Worm (Caenorhabditis elegans): Measurements from ENCODE around the gene ehs-1.

The ehs-1 gene

DNA sequence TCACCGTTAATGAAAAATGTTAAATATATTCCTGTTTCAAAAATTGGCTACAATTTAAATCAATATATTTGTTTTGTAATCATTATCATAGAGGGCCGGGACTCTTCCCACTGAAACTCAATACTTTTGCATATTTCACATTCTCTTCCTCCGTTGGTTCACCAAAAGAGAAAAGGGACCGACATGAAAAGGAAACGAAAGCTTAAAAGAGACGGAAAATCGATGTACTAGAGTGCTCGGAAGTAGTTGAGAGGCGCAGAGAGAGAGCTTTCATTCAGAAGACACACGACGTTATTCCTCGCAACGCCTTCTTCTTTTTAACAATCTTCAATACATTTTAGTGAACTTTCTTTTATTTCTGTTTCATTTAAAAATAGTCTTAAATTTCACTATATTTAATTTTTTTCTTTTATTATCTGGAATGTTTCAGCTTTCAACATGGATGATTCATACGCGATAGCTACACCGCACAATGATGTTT is at the start of gene ehs-1:
ehs-1 (plus strand) TSS at position 431 of the 481 bp plus-strand sequence.
- TF ChIP-seq him-1 (tag; optimal IDR thresholded peaks at IDR 0.05) (no peak), dao-5 (tag; optimal IDR thresholded peaks at IDR 0.05) (no peak), W03F9.2 (tag; optimal IDR thresholded peaks at IDR 0.05) (no peak)

DNA sequence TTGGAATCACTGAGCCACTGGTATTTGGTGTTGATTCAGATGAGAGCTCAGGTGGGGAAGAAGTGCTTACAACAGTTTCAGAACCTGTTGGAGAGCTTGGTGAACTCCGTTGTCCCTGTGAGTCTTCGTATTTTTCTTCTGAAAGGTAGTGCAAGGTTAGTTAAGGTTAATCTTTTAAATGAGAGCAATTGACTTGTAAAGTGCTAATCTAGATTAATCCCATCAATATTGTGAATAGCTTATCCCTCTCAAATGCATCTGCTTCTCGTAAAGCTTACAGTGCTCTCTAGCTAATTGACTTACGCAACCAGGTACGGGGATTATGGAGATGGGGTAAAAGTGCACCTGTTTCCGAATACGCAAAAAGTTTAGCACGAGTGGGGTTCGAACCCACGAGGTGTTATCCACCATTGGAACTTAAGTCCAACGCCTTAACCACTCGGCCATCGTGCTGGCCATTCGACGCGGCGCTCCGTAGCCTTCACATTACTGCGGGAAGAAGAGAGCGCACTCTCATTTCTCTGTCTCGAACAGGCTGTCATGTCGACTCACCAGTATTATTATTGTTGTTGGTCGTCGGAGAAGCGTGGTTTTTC is 47.9 kb upstream of the ehs-1 start:
- TF ChIP-seq him-1 (tag; optimal IDR thresholded peaks at IDR 0.05): peak; percentile 28
- TF ChIP-seq dao-5 (tag; optimal IDR thresholded peaks at IDR 0.05): no peak

DNA sequence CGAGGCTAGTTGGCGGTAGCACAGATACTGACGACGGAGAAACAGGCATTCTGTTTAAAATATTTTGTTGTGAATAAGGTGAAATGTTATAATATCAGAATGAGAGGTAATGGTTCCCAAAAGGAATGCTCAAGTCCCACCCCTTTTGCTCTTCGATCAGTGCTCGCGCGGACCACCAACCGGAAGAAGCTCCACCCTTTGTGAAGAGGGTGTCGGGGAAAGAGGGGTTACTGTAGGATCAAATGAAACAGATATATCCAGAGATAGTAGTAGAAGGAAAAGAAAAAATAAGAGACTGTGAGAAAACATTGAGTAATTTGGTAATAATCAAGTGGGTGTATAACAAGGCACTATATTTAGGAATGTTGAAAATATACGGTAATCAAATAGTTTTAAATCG is 46.4 kb upstream of the ehs-1 start, which contains the start of the genes dmd-5 and F10C1.1:
dmd-5 (minus strand) TSS at position 101 of the 400 bp plus-strand sequence.
F10C1.1 (plus strand) TSS at position 110 of the 400 bp plus-strand sequence.
- TF ChIP-seq W03F9.2 (tag; optimal IDR thresholded peaks at IDR 0.05): no peak

DNA sequence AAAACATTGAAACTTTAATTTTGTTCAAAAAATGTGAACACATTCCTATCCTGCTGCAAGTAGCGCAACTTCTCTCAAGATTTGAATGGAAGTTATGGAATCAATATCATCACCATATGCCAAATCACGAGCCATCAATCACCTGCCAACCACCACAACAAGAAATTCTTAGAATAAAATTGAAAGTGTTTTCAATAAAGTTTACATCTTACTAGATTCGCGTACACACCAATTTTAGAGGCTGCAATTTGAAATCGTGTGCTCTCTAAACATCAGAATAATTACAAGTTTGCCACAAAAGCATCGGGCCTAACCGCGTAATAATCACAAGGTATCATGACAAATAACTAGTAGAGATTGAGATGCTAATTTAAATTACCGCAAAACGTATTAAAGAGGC is 45.6 kb upstream of the ehs-1 start:
- no peak for TF ChIP-seq W03F9.2 (tag; optimal IDR thresholded peaks at IDR 0.05)
- no peak for TF ChIP-seq him-1 (tag; optimal IDR thresholded peaks at IDR 0.05)
- no peak for TF ChIP-seq dao-5 (tag; optimal IDR thresholded peaks at IDR 0.05)

DNA sequence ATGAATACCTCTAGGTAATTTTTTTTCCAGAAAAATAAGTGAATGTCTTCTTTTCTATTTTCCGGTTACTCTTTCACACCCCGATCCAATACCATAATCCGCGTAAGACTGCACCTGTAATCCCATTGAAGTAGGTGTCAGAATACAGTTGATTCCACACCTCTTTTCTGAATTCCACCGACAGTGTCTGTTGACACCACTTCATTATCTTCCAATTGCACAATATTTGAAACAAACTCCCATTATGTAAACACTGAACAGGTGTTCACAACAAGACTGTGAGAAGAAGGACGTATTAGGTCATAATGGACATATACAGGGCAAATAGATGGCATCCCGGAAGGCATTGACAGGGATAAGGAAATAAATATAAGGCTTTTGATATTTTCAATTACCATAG is 43.1 kb upstream of the ehs-1 start:
- TF ChIP-seq W03F9.2 (tag; optimal IDR thresholded peaks at IDR 0.05) (no peak), dao-5 (tag; optimal IDR thresholded peaks at IDR 0.05) (no peak), him-1 (tag; optimal IDR thresholded peaks at IDR 0.05) (no peak)

ce11 chrII:5779866-5780265 is 40.6 kb upstream of the ehs-1 start:
- TF ChIP-seq him-1 (tag; optimal IDR thresholded peaks at IDR 0.05) (peak; percentile 75), W03F9.2 (tag; optimal IDR thresholded peaks at IDR 0.05) (no peak), dao-5 (tag; optimal IDR thresholded peaks at IDR 0.05) (no peak)

DNA sequence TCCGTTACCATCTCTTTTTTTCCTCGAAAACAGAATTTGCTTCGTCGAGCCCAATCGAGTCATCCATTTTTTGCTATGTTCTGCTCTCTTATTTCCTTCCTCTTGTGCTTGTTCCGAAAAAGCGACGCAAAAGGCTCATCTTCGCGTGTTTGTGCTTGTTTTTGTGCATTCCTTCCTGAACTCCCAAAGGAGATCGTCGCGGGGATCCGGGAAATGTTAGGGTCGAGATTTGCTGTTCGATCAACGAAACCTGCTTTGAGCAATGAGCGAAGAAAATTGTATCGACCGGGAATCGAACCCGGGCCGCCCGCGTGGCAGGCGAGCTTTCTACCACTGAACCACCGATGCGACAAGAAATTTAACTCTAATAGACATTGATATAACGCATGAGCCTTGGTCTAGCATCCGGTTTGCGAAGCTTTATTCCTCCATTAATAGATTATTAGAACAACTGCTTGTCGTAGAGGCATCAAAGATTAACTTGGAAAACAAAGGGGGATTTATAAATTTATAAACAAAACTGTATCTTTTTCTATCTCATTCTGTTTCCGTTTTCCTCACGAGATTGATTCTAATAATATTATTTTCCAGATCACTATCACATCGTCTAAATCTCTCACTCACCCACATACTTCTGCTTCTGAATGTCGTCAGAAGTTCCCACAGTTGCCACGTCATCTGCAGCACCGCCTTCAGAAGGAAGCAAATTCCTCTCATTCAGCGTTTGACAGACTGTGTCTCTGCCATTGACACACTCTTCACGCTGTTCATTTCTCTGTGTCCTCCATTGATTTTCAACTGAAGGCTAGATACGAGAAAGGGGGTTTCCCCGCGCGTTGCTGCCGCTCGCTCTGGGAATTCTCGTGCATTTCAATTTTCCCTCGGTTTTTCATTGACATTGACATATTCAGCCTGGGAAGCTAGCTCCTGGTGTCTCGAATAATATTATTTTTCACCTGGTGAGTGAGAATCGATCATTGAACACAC is 38.3 kb upstream of the ehs-1 start, which contains the start of gene K05F1.6:
K05F1.6 (plus strand) TSS at position 586 of the 987 bp plus-strand sequence.
- peak; percentile 47 for TF ChIP-seq dao-5 (tag; optimal IDR thresholded peaks at IDR 0.05)
- TF ChIP-seq W03F9.2 (tag; optimal IDR thresholded peaks at IDR 0.05): peak; percentile 67
- TF ChIP-seq him-1 (tag; optimal IDR thresholded peaks at IDR 0.05): peak; percentile 34

DNA sequence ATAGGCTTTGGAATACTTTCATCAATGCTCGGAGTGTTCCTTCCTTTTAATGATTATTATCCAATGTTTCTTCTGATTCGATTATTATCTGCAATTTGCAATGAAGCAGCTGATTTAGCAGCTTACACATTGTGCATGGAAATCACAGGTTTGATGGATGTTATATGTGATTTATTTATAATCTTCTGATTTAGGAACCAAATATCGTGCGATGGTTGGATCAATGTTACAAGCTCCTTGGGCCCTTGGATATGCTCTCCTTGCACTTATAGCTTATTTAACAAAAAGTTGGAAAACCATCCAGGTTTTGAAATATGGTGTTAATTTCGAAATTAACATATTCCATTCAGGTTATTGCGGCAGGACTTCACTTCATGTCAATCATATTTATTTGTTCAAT is 35.0 kb upstream of the ehs-1 start:
- TF ChIP-seq dao-5 (tag; optimal IDR thresholded peaks at IDR 0.05) (no peak), W03F9.2 (tag; optimal IDR thresholded peaks at IDR 0.05) (no peak), him-1 (tag; optimal IDR thresholded peaks at IDR 0.05) (no peak)

ce11 chrII:5788815-5789214 is 31.7 kb upstream of the ehs-1 start, which contains the start of gene K05F1.13:
Gene K05F1.13, plus strand, starts transcription at chrII:5789115.
- TF ChIP-seq W03F9.2 (tag; optimal IDR thresholded peaks at IDR 0.05) (no peak), him-1 (tag; optimal IDR thresholded peaks at IDR 0.05) (no peak), dao-5 (tag; optimal IDR thresholded peaks at IDR 0.05) (no peak)

- TF ChIP-seq dao-5 (tag; optimal IDR thresholded peaks at IDR 0.05): no peak
- no peak for TF ChIP-seq him-1 (tag; optimal IDR thresholded peaks at IDR 0.05)
- no peak for TF ChIP-seq W03F9.2 (tag; optimal IDR thresholded peaks at IDR 0.05)
These were observed 30.2 kb upstream of the ehs-1 start, which contains the start of gene lect-2 for ce11 chrII:5790313-5790773. Gene lect-2, plus strand, starts transcription at chrII:5790723.

ce11 chrII:5792490-5792889 is 28.0 kb upstream of the ehs-1 start, which contains the start of gene K05F1.14:
Gene K05F1.14, minus strand, starts transcription at chrII:5792590.
- TF ChIP-seq him-1 (tag; optimal IDR thresholded peaks at IDR 0.05): no peak

DNA sequence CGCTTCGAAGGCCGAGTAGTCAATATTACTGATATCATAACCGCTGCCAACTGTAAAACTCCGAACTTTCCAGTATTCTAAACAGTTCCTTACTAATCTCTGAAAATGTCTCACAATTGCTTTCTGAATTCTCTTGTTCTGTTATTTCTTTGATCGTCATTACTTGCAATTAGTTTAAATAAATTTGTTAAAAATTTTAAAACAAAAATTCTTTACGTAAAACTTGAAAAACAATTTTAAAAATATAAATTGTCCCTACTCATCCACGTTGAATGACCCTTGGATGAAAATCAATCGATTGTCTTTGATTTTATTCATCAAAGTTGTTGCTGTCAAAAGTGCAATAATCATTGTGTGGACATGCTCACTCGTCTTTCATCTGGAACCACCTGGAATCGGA is 26.3 kb upstream of the ehs-1 start, which contains the start of gene acdh-8:
acdh-8 (plus strand) TSS at position 301 of the 400 bp plus-strand sequence.
- TF ChIP-seq W03F9.2 (tag; optimal IDR thresholded peaks at IDR 0.05) (no peak), him-1 (tag; optimal IDR thresholded peaks at IDR 0.05) (no peak), dao-5 (tag; optimal IDR thresholded peaks at IDR 0.05) (no peak)

DNA sequence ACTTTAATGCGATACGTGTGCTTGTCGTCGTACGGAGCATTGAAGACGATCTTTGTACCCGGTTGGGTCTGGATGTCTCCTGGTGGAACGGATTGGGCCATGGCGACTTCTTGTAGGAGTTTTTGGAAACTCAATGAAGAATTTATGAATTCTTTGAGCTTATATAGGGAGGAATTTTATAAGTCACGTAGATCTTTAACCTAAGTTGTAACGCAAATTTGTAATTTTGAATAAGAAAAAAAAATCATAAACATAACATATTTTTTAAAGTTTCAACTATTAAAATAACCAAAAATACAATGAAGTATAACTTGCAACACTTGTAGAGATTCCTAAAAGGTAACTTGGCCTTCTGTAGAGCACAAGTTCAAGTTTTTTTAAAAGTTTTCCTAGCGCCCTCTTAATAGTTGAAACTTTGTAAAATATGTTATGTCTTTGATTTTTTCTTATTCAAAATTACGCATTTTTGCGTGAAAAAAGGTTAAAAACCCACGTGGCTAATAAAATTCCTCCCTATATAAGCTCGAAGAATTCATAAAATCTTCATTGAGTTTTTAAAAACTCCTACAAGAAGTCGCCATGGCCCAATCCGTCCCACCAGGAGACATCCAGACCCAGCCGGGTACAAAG is 23.0 kb upstream of the ehs-1 start, which contains the start of the genes msp-63 and msp-142:
msp-63 (minus strand) TSS at position 101 of the 630 bp plus-strand sequence.
msp-142 (plus strand) TSS at position 580 of the 630 bp plus-strand sequence.
- TF ChIP-seq W03F9.2 (tag; optimal IDR thresholded peaks at IDR 0.05) (no peak), dao-5 (tag; optimal IDR thresholded peaks at IDR 0.05) (no peak), him-1 (tag; optimal IDR thresholded peaks at IDR 0.05) (no peak)

Data from whole organism, L4/young adult.